Worm (Caenorhabditis elegans) whole organism, L4/young adult: ENCODE data around the gene sgca-1.

ENCODE experiments used
- W03F9.2 ChIP-seq: fragments of 150-350 bp; optimal IDR thresholded peaks from 2 replicates; lab custom pipeline; 2014; ENCODE audit warnings: missing biosample characterization, missing genetic modification characterization
- him-1 ChIP-seq: sonication (generic microtip); optimal IDR thresholded peaks from 2 replicates; lab custom pipeline; 2016; ENCODE audit warnings: missing genotype, missing genetic modification reagents, missing genetic modification characterization, missing compliant biosample characterization

DNA sequence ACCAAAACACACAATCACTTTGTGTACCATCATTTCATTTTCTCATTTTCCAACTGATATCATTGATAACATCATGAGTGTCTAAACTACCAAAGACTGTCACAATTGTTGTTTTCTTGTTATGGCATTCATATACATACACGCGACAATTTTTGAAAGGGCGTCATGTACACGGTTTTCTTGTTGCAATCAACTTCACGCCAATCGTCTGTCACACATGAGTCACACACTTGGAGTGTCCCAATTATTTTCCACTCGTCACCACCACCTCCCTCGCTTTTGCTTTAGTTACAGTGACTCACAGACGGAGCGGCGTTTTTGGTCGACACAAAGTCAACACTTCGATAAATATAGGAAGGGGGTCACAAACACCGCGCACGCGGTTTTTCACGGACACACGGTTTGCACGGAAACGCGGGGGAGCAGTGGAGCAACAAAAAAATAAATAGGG, 41.4 kb downstream of the sgca-1 start:
- no peak for TF ChIP-seq him-1 (tag; lab: Kevin White, UChicago)
- no peak for TF ChIP-seq W03F9.2 (tag; lab: Kevin White, UChicago)
